Fruit fly (Drosophila melanogaster): ENCODE measurements around the gene CG6026.
A peak's percentile ranks its signal among the peaks of the same experiment; 100 is the strongest.

The CG6026 gene

DNA sequence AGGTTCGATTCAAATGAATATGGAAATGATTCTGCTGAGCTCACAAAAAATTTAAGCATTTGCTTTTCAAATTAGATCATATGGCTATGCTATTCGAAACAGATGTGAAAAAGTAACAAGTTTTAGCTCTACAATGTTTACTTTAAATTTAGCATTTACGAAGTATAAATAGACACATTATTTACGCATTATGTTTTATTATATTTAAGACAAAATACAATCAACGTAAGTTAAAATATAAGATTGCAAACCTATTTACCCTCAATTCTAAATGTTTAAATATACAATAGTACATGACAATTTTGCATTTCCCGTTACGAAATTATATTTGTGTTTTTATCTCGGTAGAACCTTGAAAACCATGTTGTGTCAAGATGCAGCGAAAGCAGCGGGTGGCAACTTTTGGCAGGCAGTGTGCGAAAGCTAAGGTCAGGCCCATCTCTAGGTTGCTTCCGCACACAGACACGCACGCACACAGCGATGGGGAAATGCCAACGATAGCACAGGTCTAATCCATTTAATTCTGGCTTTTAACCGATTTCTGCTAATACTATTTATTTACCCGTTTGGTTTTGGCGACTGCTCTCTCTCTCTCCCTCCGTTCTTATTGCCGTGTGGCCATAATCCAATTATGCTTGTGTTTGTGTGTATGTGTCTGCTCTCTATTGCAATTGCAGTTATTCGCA is 59.9 kb downstream of the CG6026 start:
- peak; percentile 24 for TF ChIP-seq Camta (GFP tag; optimal IDR thresholded peaks at IDR 0.05)
- TF ChIP-seq otp (GFP tag; IDR thresholded peaks at IDR 0.05), result 0 out of 3 replicates have a peak, but pooled peaks have one; percentile 12
- TF ChIP-seq fd96Cb (tag; optimal IDR thresholded peaks at IDR 0.05), result peak; percentile 1
- TF ChIP-seq crol (GFP tag; IDR thresholded peaks at IDR 0.05), result no peak
- TF ChIP-seq lmd (GFP tag; IDR thresholded peaks at IDR 0.05), result peak; percentile 31; the same call in 1 of the 2 replicates
- TF ChIP-seq CG8359 (GFP tag; optimal IDR thresholded peaks at IDR 0.05; ENCODE audit: borderline replicate concordance), result no peak
- TF ChIP-seq nom (GFP tag; optimal IDR thresholded peaks at IDR 0.05), result no peak
- peak; percentile 50; the same call in 2 of the 4 replicates for TF ChIP-seq Gug (GFP tag; IDR thresholded peaks at IDR 0.05)
- TF ChIP-seq Meics (GFP tag; optimal IDR thresholded peaks at IDR 0.05), result peak; percentile 38
- TF ChIP-seq Asciz (GFP tag; optimal IDR thresholded peaks at IDR 0.05), result peak; percentile 7
- TF ChIP-seq CG6683 (GFP tag; optimal IDR thresholded peaks at IDR 0.05), result no peak
- 0 out of 3 replicates have a peak, but pooled peaks have one; percentile 3 for TF ChIP-seq zfh1 (GFP tag; IDR thresholded peaks at IDR 0.05)
- TF ChIP-seq HmgD (GFP tag; optimal IDR thresholded peaks at IDR 0.05), result no peak
- no peak for TF ChIP-seq psq (GFP tag; optimal IDR thresholded peaks at IDR 0.05)
- peak; percentile 8 for TF ChIP-seq ems (GFP tag; optimal IDR thresholded peaks at IDR 0.05)
- peak; percentile 30 for TF ChIP-seq PHDP (tag; optimal IDR thresholded peaks at IDR 0.05)
- TF ChIP-seq Dad (GFP tag; optimal IDR thresholded peaks at IDR 0.05), result no peak
- peak; percentile 95 for TF ChIP-seq CG8388 (GFP tag; optimal IDR thresholded peaks at IDR 0.05)
- TF ChIP-seq HHEX (GFP tag; optimal IDR thresholded peaks at IDR 0.05), result peak; percentile 19
- 0 out of 2 replicates have a peak, but pooled peaks have one; percentile 32 for TF ChIP-seq aop (GFP tag; IDR thresholded peaks at IDR 0.05)
- peak; percentile 56; the same call in 1 of the 2 replicates for TF ChIP-seq rib (GFP tag; IDR thresholded peaks at IDR 0.05)
- peak; percentile 14 for TF ChIP-seq D19A (tag; optimal IDR thresholded peaks at IDR 0.05)
- 0 out of 3 replicates have a peak, but pooled peaks have one; percentile 49 for TF ChIP-seq Mrtf (GFP tag; IDR thresholded peaks at IDR 0.05)
- TF ChIP-seq CG10209 (GFP tag; optimal IDR thresholded peaks at IDR 0.05), result peak; percentile 12
- peak in 1 of 2 experiments; percentile 56 for TF ChIP-seq eve (GFP tag; optimal IDR thresholded peaks at IDR 0.05)
- TF ChIP-seq fd102C (GFP tag; optimal IDR thresholded peaks at IDR 0.05), result no peak
- TF ChIP-seq CG4820 (GFP tag; optimal IDR thresholded peaks at IDR 0.05), result peak; percentile 6
- TF ChIP-seq Xrp1 (GFP tag; IDR thresholded peaks at IDR 0.05), result 0 out of 2 replicates have a peak, but pooled peaks have one; percentile 5
- peak; percentile 36 for TF ChIP-seq CG12104 (GFP tag; optimal IDR thresholded peaks at IDR 0.05)
- 0 out of 2 replicates have a peak, but pooled peaks have one; percentile 19 for TF ChIP-seq toy (GFP tag; IDR thresholded peaks at IDR 0.05)
- TF ChIP-seq CG12659 (GFP tag; optimal IDR thresholded peaks at IDR 0.05), result peak; percentile 34
- TF ChIP-seq ewg (GFP tag; optimal IDR thresholded peaks at IDR 0.05), result peak; percentile 20
- TF ChIP-seq HLH54F (GFP tag; optimal IDR thresholded peaks at IDR 0.05), result peak; percentile 8
- TF ChIP-seq ci (GFP tag; IDR thresholded peaks at IDR 0.05), result peak; percentile 38; the same call in 1 of the 3 replicates
- no peak for TF ChIP-seq Pdp1 (GFP tag; optimal IDR thresholded peaks at IDR 0.05)
- no peak for TF ChIP-seq Sry-β (GFP tag; optimal IDR thresholded peaks at IDR 0.05)
- TF ChIP-seq CG17359 (tag; optimal IDR thresholded peaks at IDR 0.05), result peak; percentile 12
- TF ChIP-seq pan (optimal IDR thresholded peaks at IDR 0.05), result no peak
- TF ChIP-seq pan (GFP tag; optimal IDR thresholded peaks at IDR 0.05 in 1 of 2, IDR thresholded peaks at IDR 0.05 in 1 of 2), result peak in 1 of 2 experiments; percentile 8
- peak; percentile 53; the same call in 1 of the 3 replicates for TF ChIP-seq CG17361 (GFP tag; IDR thresholded peaks at IDR 0.05)
- no peak for TF ChIP-seq CG8478 (optimal IDR thresholded peaks at IDR 0.05)
- peak; percentile 55 for TF ChIP-seq CG5180 (GFP tag; optimal IDR thresholded peaks at IDR 0.05)
- TF ChIP-seq dysf (GFP tag; IDR thresholded peaks at IDR 0.05), result no peak
- no peak for TF ChIP-seq CG6254 (GFP tag; optimal IDR thresholded peaks at IDR 0.05)
- no peak for TF ChIP-seq wor (GFP tag; IDR thresholded peaks at IDR 0.05)
- TF ChIP-seq CG9437 (GFP tag; optimal IDR thresholded peaks at IDR 0.05), result peak; percentile 43
- peak; percentile 60; the same call in 1 of the 2 replicates for TF ChIP-seq CG32532 (GFP tag; IDR thresholded peaks at IDR 0.05)
- no peak for TF ChIP-seq gcm (GFP tag; optimal IDR thresholded peaks at IDR 0.05)
- peak; percentile 34 for TF ChIP-seq CG13775 (GFP tag; optimal IDR thresholded peaks at IDR 0.05)
